Fruit fly (Drosophila melanogaster) whole organism, wandering third instar larva: ENCODE measurements around the gene Cpr76Ba.
"Not testable (repeated sequence)": the region's sequence is repeated elsewhere in the genome, so short reads cannot be mapped to it uniquely, and the experiment has no call there.

Experiments
- CG32264 ChIP-seq: fragments of 200-800 bp; sonication (Bioruptor generic); optimal IDR thresholded peaks from 2 replicates; lab custom pipeline; 2016; ENCODE audit warnings: missing biosample characterization, missing genetic modification characterization
- Hnf4 ChIP-seq: fragments of 200-800 bp; sonication (Bioruptor generic); optimal IDR thresholded peaks from 2 replicates; lab custom pipeline; 2016; ENCODE audit warnings: missing biosample characterization, mild to moderate bottlenecking, missing genetic modification characterization
- Sp1 ChIP-seq: fragments of 200-800 bp; sonication (Bioruptor generic); optimal IDR thresholded peaks from 3 replicates; lab custom pipeline; 2019; ENCODE audit warnings: missing biosample characterization, mild to moderate bottlenecking, missing genetic modification characterization, moderate library complexity
- psq ChIP-seq: fragments of 200-800 bp; sonication (Bioruptor generic); optimal IDR thresholded peaks from 3 replicates; lab custom pipeline; 2017; ENCODE audit warnings: missing biosample characterization, mild to moderate bottlenecking, missing genetic modification characterization, moderate library complexity
- tai ChIP-seq: sonication (Bioruptor generic); optimal IDR thresholded peaks from 2 replicates; lab custom pipeline; 2016; ENCODE audit warnings: missing biosample characterization, missing genetic modification characterization

The Cpr76Ba gene

DNA sequence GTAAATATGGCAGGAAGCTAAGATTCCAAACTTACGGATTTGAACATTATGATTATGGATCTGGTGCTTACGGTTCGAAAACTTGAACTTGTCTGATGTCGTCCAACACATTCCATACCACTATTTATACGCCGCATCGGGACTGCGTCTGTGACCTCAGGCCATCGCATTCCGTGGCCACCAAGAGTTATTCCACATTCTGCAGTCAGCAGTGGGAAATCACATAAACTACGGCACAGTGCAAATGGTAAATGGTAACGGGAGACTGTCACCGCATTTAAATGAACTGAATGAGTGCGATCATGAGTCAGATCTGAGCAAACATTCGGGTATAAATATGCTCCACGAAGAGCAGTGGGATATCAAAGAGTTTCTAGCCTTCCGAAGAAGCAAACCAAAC is 42.7 kb downstream of the Cpr76Ba start, which contains the start of the genes CG18294 and CG32213:
CG18294 (minus strand) TSS at position 101 of the 400 bp plus-strand sequence.
CG32213 (plus strand) TSS at position 362 of the 400 bp plus-strand sequence.
- not testable (repeated sequence) for TF ChIP-seq CG32264 (GFP tag; lab: Kevin White, UChicago); tai; psq (GFP tag; lab: Kevin White, UChicago)

dm6 chr3L:19472128-19472527 is 46.0 kb downstream of the Cpr76Ba start, which contains the start of the genes 825-Oak and CG12519:
Gene 825-Oak, minus strand, starts transcription at chr3L:19472228.
Gene CG12519, plus strand, starts transcription at chr3L:19472491.
- not testable (repeated sequence) for TF ChIP-seq Sp1; psq (GFP tag; lab: Kevin White, UChicago); Hnf4 (GFP tag; lab: Kevin White, UChicago)
